Worm (Caenorhabditis elegans) whole organism, L3 larva: ENCODE data around the gene Y22D7AL.6.

Source experiments
- R02D3.7 ChIP-seq: fragments of 150-350 bp; optimal IDR thresholded peaks from 2 replicates; lab custom pipeline; 2014; ENCODE audit warnings: missing biosample characterization, missing genetic modification characterization
- ZK546.5 ChIP-seq: sonication (generic microtip); optimal IDR thresholded peaks from 2 replicates; lab custom pipeline; 2017; ENCODE audit warnings: missing biosample characterization, missing genetic modification characterization
- aly-2 ChIP-seq: fragments of 150-350 bp; optimal IDR thresholded peaks from 2 replicates; lab custom pipeline; 2014; ENCODE audit warnings: missing biosample characterization, missing genetic modification characterization
- ama-1 ChIP-seq: fragments of 150-350 bp; optimal IDR thresholded peaks from 2 replicates; lab custom pipeline; 2018
- ceh-16 ChIP-seq: sonication (generic microtip); optimal IDR thresholded peaks from 2 replicates; lab custom pipeline; 2017; ENCODE audit warnings: missing biosample characterization, missing genetic modification characterization
- ceh-28 ChIP-seq: fragments of 150-350 bp; optimal IDR thresholded peaks from 2 replicates; lab custom pipeline; 2014; ENCODE audit warnings: missing biosample characterization, missing genetic modification reagents, missing genetic modification characterization
- ceh-82 ChIP-seq: fragments of 150-350 bp; optimal IDR thresholded peaks from 2 replicates; lab custom pipeline; 2014; ENCODE audit warnings: missing biosample characterization, missing genetic modification characterization
- egl-27 ChIP-seq: sonication (generic microtip); optimal IDR thresholded peaks from 4 replicates; lab custom pipeline; 2017; ENCODE audit warnings: missing biosample characterization, missing genetic modification reagents, missing genetic modification characterization
- elt-2 ChIP-seq: sonication (generic microtip); optimal IDR thresholded peaks from 2 replicates; lab custom pipeline; 2016; ENCODE audit warnings: missing genetic modification reagents, mild to moderate bottlenecking, missing genetic modification characterization, missing compliant biosample characterization
- fkh-2 ChIP-seq: fragments of 150-350 bp; optimal IDR thresholded peaks from 2 replicates; lab custom pipeline; 2014; ENCODE audit warnings: missing biosample characterization, missing genetic modification reagents, missing genetic modification characterization
- fos-1 ChIP-seq: fragments of 150-350 bp; optimal IDR thresholded peaks from 2 replicates; lab custom pipeline; 2014; ENCODE audit warnings: missing biosample characterization, missing genetic modification characterization
- lin-15B ChIP-seq: fragments of 150-350 bp; optimal IDR thresholded peaks from 2 replicates; lab custom pipeline; 2014; ENCODE audit warnings: missing biosample characterization, missing genetic modification characterization
- lin-39 ChIP-seq: fragments of 150-350 bp; optimal IDR thresholded peaks from 2 replicates; lab custom pipeline; 2018; ENCODE audit warnings: missing biosample characterization, missing genetic modification reagents, missing genetic modification characterization
- mdl-1 ChIP-seq: fragments of 150-350 bp; optimal IDR thresholded peaks from 2 replicates; lab custom pipeline; 2014; ENCODE audit warnings: missing biosample characterization, missing genetic modification characterization
- mml-1 ChIP-seq: fragments of 150-350 bp; sonication (generic microtip); optimal IDR thresholded peaks from 3 replicates; lab custom pipeline; 2014; ENCODE audit warnings: missing biosample characterization, missing genetic modification characterization
- nfya-1 ChIP-seq: sonication (generic microtip); optimal IDR thresholded peaks from 2 replicates; lab custom pipeline; 2017; ENCODE audit warnings: missing genetic modification characterization, mild to moderate bottlenecking, missing compliant biosample characterization, antibody characterized with exemption, moderate library complexity; ENCODE audit not compliant: insufficient read depth
- nhr-11 ChIP-seq: fragments of 150-350 bp; optimal IDR thresholded peaks from 2 replicates; lab custom pipeline; 2014; ENCODE audit warnings: missing biosample characterization, missing genetic modification characterization
- nhr-12 ChIP-seq: fragments of 150-350 bp; optimal IDR thresholded peaks from 2 replicates; lab custom pipeline; 2014; ENCODE audit warnings: missing biosample characterization, missing genetic modification characterization
- nhr-23 ChIP-seq: fragments of 150-350 bp; optimal IDR thresholded peaks from 2 replicates; lab custom pipeline; 2014; ENCODE audit warnings: missing biosample characterization, missing genetic modification reagents, missing genetic modification characterization
- nhr-237 ChIP-seq: fragments of 150-350 bp; optimal IDR thresholded peaks from 2 replicates; lab custom pipeline; 2014; ENCODE audit warnings: missing biosample characterization, missing genetic modification characterization
- nhr-25 ChIP-seq: sonication (generic microtip); optimal IDR thresholded peaks from 2 replicates; lab custom pipeline; 2017; ENCODE audit warnings: missing biosample characterization, missing genetic modification characterization
- nhr-28 ChIP-seq: fragments of 150-350 bp; optimal IDR thresholded peaks from 2 replicates; lab custom pipeline; 2014; ENCODE audit warnings: missing biosample characterization, missing genetic modification characterization
- nhr-43 ChIP-seq: sonication (generic microtip); optimal IDR thresholded peaks from 2 replicates; lab custom pipeline; 2016; ENCODE audit warnings: mild to moderate bottlenecking, missing genetic modification characterization, missing compliant biosample characterization; ENCODE audit not compliant: poor library complexity, severe bottlenecking
- nhr-67 ChIP-seq: fragments of 150-350 bp; optimal IDR thresholded peaks from 2 replicates; lab custom pipeline; 2014; ENCODE audit warnings: missing biosample characterization, missing genetic modification characterization
- nhr-76 ChIP-seq: fragments of 150-350 bp; sonication (generic microtip); optimal IDR thresholded peaks from 5 replicates; lab custom pipeline; 2014; ENCODE audit warnings: missing biosample characterization, missing genetic modification characterization
- nhr-77 ChIP-seq: fragments of 150-350 bp; optimal IDR thresholded peaks from 2 replicates; lab custom pipeline; 2014; ENCODE audit warnings: missing biosample characterization, missing genetic modification characterization
- pha-4 ChIP-seq: fragments of 150-350 bp; optimal IDR thresholded peaks from 2 replicates; lab custom pipeline; 2014; ENCODE audit warnings: missing biosample characterization, missing genetic modification reagents, missing genetic modification characterization
- pqm-1 ChIP-seq: fragments of 150-350 bp; optimal IDR thresholded peaks from 2 replicates; lab custom pipeline; 2017; ENCODE audit warnings: missing biosample characterization, missing genetic modification characterization, inconsistent platforms
- sea-2 ChIP-seq: fragments of 150-350 bp; sonication (generic microtip); optimal IDR thresholded peaks from 4 replicates; lab custom pipeline; 2014; ENCODE audit warnings: missing biosample characterization, missing genetic modification reagents, missing genetic modification characterization
- skn-1 ChIP-seq: fragments of 150-350 bp; optimal IDR thresholded peaks from 2 replicates; lab custom pipeline; 2014; ENCODE audit warnings: missing biosample characterization, missing genetic modification characterization
- unc-39 ChIP-seq: sonication (generic microtip); optimal IDR thresholded peaks from 4 replicates; lab custom pipeline; 2017; ENCODE audit warnings: missing biosample characterization, missing genetic modification characterization
- unc-62 ChIP-seq: fragments of 150-350 bp; sonication (generic microtip); optimal IDR thresholded peaks from 4 replicates; lab custom pipeline; 2014; ENCODE audit warnings: missing biosample characterization, missing genetic modification reagents, missing genetic modification characterization
- ztf-11 ChIP-seq: fragments of 150-350 bp; optimal IDR thresholded peaks from 2 replicates; lab custom pipeline; 2014; ENCODE audit warnings: missing biosample characterization, missing genetic modification characterization
- ztf-4 ChIP-seq: fragments of 150-350 bp; optimal IDR thresholded peaks from 2 replicates; lab custom pipeline; 2014; ENCODE audit warnings: missing biosample characterization, missing genetic modification characterization

Gene Y22D7AL.6

ce11 chrIII:1619442-1619841 is 14.7 kb downstream of the Y22D7AL.6 start, which contains the start of gene hsp-60:
Gene hsp-60 (plus strand): TSS chrIII:1619742.
- TF ChIP-seq lin-39 (tag; lab: Kevin White, UChicago) (no peak), unc-62 (no peak), nhr-77 (tag; lab: Kevin White, UChicago) (no peak), mml-1 (tag; lab: Kevin White, UChicago) (no peak), nhr-11 (tag; lab: Kevin White, UChicago) (no peak), aly-2 (tag; lab: Kevin White, UChicago) (no peak), egl-27 (tag; lab: Kevin White, UChicago) (no peak), ZK546.5 (no peak), ceh-28 (tag; lab: Kevin White, UChicago) (no peak), nhr-25 (tag; lab: Kevin White, UChicago) (no peak)

ce11 chrIII:1619890-1620289 is 15.2 kb downstream of the Y22D7AL.6 start:
- no peak for TF ChIP-seq mml-1 (tag; lab: Kevin White, UChicago)
- no peak for TF ChIP-seq mdl-1 (tag; lab: Kevin White, UChicago)
- no peak for TF ChIP-seq nhr-67
- no peak for TF ChIP-seq nhr-76 (tag; lab: Kevin White, UChicago)
- TF ChIP-seq nhr-43 (tag; lab: Kevin White, UChicago) = no peak
- TF ChIP-seq ceh-16 (tag; lab: Kevin White, UChicago) = no peak

ce11 chrIII:1621330-1621729 is 16.6 kb downstream of the Y22D7AL.6 start:
- TF ChIP-seq nhr-28 (tag; lab: Kevin White, UChicago) = no peak
- peak; percentile 15 for TF ChIP-seq ama-1 (lab: Kevin White, UChicago)
- TF ChIP-seq, all 47 proteins: peak for 1

- no peak for TF ChIP-seq nhr-67
- no peak for TF ChIP-seq unc-39
- TF ChIP-seq ztf-4 = no peak
- no peak for TF ChIP-seq skn-1 (tag; lab: Kevin White, UChicago)
- TF ChIP-seq nhr-12 = no peak
- peak; percentile 74 for TF ChIP-seq elt-2 (tag; lab: Kevin White, UChicago)
- peak; percentile 39 for TF ChIP-seq pqm-1 (tag; lab: Kevin White, UChicago)
- TF ChIP-seq ceh-28 (tag; lab: Kevin White, UChicago) = peak; percentile 14
- no peak for TF ChIP-seq nhr-237
- TF ChIP-seq ztf-11 (tag; lab: Kevin White, UChicago) = no peak
- peak; percentile 41 for TF ChIP-seq nfya-1 (tag; lab: Kevin White, UChicago)
- no peak for TF ChIP-seq mml-1 (tag; lab: Kevin White, UChicago)
- TF ChIP-seq nhr-77 (tag; lab: Kevin White, UChicago) = no peak
- TF ChIP-seq, all 47 proteins: peak for 4
These were observed 17.6 kb downstream of the Y22D7AL.6 start for ce11 chrIII:1622329-1622728.

- TF ChIP-seq R02D3.7 (tag; lab: Kevin White, UChicago) (no peak), nhr-12 (no peak), mdl-1 (tag; lab: Kevin White, UChicago) (no peak), pha-4 (no peak), sea-2 (GFP tag; lab: Kevin White, UChicago) (no peak), fkh-2 (tag; lab: Kevin White, UChicago) (no peak), fos-1 (tag; lab: Kevin White, UChicago) (no peak), nhr-77 (tag; lab: Kevin White, UChicago) (no peak), lin-15B (tag; lab: Kevin White, UChicago) (no peak), nhr-23 (tag; lab: Kevin White, UChicago) (no peak), nhr-43 (tag; lab: Kevin White, UChicago) (no peak), ceh-82 (tag; lab: Kevin White, UChicago) (no peak), nhr-11 (tag; lab: Kevin White, UChicago) (no peak), nhr-237 (no peak), ceh-16 (tag; lab: Kevin White, UChicago) (no peak)
These were observed 21.0 kb downstream of the Y22D7AL.6 start for ce11 chrIII:1625660-1626275.
